Worm (Caenorhabditis elegans) whole organism, L4 larva: ENCODE results near the gene lir-3.

Experiments used
- F49E8.2 ChIP-seq: sonication (generic microtip); optimal IDR thresholded peaks from 2 replicates; lab custom pipeline; 2016; ENCODE audit warnings: missing compliant biosample characterization, mild to moderate bottlenecking, missing genetic modification characterization, borderline replicate concordance
- ama-1 ChIP-seq: fragments of 150-350 bp; optimal IDR thresholded peaks from 2 replicates; lab custom pipeline; 2014; ENCODE audit warnings: inconsistent platforms, mixed read lengths
- ceh-82 ChIP-seq: sonication (generic microtip); optimal IDR thresholded peaks from 2 replicates; lab custom pipeline; 2017; ENCODE audit warnings: missing biosample characterization, missing genetic modification characterization
- egl-27 ChIP-seq: sonication (generic microtip); optimal IDR thresholded peaks from 3 replicates; lab custom pipeline; 2017; ENCODE audit warnings: missing biosample characterization, missing genetic modification reagents, missing genetic modification characterization
- hlh-11 ChIP-seq: fragments of 200-800 bp; sonication (Bioruptor generic); optimal IDR thresholded peaks from 2 replicates; lab custom pipeline; 2018; ENCODE audit warnings: mild to moderate bottlenecking, missing genetic modification characterization, missing compliant biosample characterization
- lin-15B ChIP-seq: fragments of 150-350 bp; sonication (generic microtip); optimal IDR thresholded peaks from 3 replicates; lab custom pipeline; 2014; ENCODE audit warnings: missing biosample characterization, missing genetic modification characterization
- mdt-29 ChIP-seq: fragments of 200-800 bp; sonication (Bioruptor generic); IDR thresholded peaks from 2 replicates; pipeline ENCODE4 v1.3.6; 2022; ENCODE audit warnings: missing genetic modification reagents, missing genetic modification characterization, missing compliant biosample characterization
- nhr-28 ChIP-seq: fragments of 150-350 bp; optimal IDR thresholded peaks from 2 replicates; lab custom pipeline; 2014; ENCODE audit warnings: missing biosample characterization, missing genetic modification characterization
- nhr-6 ChIP-seq: fragments of 150-350 bp; optimal IDR thresholded peaks from 2 replicates; lab custom pipeline; 2014; ENCODE audit warnings: missing biosample characterization, missing genetic modification characterization
- snpc-4 ChIP-seq: fragments of 150-350 bp; optimal IDR thresholded peaks from 2 replicates; lab custom pipeline; 2014; ENCODE audit warnings: missing biosample characterization, missing genetic modification characterization
- zag-1 ChIP-seq: fragments of 150-350 bp; optimal IDR thresholded peaks from 2 replicates; lab custom pipeline; 2014; ENCODE audit warnings: missing biosample characterization, missing genetic modification characterization

ce11 chrII:11166414-11166813 is 18.2 kb downstream of the lir-3 start:
- no peak for TF ChIP-seq zag-1 (tag; lab: Kevin White, UChicago)
- no peak for TF ChIP-seq snpc-4 (tag; lab: Kevin White, UChicago)
- no peak for TF ChIP-seq nhr-28
- no peak for TF ChIP-seq ceh-82
- no peak for TF ChIP-seq egl-27 (tag; lab: Kevin White, UChicago)
- TF ChIP-seq F49E8.2 (tag; lab: Kevin White, UChicago): no peak
- no peak for TF ChIP-seq ama-1 (lab: Kevin White, UChicago)
- no peak for TF ChIP-seq mdt-29 (GFP tag; lab: Robert Waterston, UW)
- TF ChIP-seq lin-15B (tag; lab: Kevin White, UChicago): no peak
- TF ChIP-seq hlh-11 (tag; lab: Kevin White, UChicago): no peak
- TF ChIP-seq nhr-6 (tag; lab: Kevin White, UChicago): no peak
